Worm (Caenorhabditis elegans): Measurements from ENCODE around the gene tub-1.

tub-1 gene

ce11 chrII:8156845-8157373, at the start of gene tub-1, which contains the start of gene tmem-138:
tub-1 (minus strand) TSS chrII:8156945.
tmem-138 (plus strand) TSS chrII:8157323.
- no peak for TF ChIP-seq scrt-1 (GFP tag; IDR thresholded peaks at IDR 0.05)
- TF ChIP-seq F13C5.2 (tag; optimal IDR thresholded peaks at IDR 0.05): no peak
- TF ChIP-seq B0310.2 (tag; optimal IDR thresholded peaks at IDR 0.05): no peak
- no peak for TF ChIP-seq hmg-4 (GFP tag; optimal IDR thresholded peaks at IDR 0.05)
- TF ChIP-seq ets-7 (tag; optimal IDR thresholded peaks at IDR 0.05): no peak
- no peak for TF ChIP-seq hnd-1 (tag; optimal IDR thresholded peaks at IDR 0.05)
- no peak for TF ChIP-seq ceh-13 (GFP tag; optimal IDR thresholded peaks at IDR 0.05)

DNA sequence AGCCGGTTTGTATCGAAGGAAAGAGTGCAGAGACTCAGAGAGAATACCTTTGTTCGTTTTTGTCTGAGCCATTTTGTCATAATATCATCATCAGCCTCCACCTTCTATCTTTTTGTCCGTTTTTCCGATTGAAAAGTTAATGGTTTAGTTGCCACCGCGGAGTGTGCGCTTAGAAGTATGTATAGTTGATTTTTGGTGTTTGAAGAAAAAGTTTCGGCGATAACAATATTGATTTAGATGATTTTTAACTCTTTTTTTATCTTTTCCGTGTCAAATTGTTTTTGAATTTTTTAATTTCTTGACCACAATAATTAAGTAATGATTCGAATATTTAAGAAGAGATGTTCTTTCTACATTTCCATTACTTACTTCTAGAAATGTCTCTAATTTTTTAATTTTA, 48.9 kb upstream of the tub-1 start:
- TF ChIP-seq pes-1 (GFP tag; IDR thresholded peaks at IDR 0.05): no peak
- no peak for TF ChIP-seq ceh-13 (GFP tag; optimal IDR thresholded peaks at IDR 0.05)
- TF ChIP-seq tbx-11 (GFP tag; IDR thresholded peaks at IDR 0.05): no peak
- TF ChIP-seq sea-1 (GFP tag; conservative IDR thresholded peaks at IDR 0.05): no peak
- TF ChIP-seq tra-4 (tag; optimal IDR thresholded peaks at IDR 0.05): no peak
- no peak for TF ChIP-seq flt-1 (GFP tag; IDR thresholded peaks at IDR 0.05)
- no peak for TF ChIP-seq B0310.2 (tag; optimal IDR thresholded peaks at IDR 0.05)
- TF ChIP-seq ama-1 (optimal IDR thresholded peaks at IDR 0.05): no peak
- TF ChIP-seq aly-1 (tag; optimal IDR thresholded peaks at IDR 0.05): no peak

DNA sequence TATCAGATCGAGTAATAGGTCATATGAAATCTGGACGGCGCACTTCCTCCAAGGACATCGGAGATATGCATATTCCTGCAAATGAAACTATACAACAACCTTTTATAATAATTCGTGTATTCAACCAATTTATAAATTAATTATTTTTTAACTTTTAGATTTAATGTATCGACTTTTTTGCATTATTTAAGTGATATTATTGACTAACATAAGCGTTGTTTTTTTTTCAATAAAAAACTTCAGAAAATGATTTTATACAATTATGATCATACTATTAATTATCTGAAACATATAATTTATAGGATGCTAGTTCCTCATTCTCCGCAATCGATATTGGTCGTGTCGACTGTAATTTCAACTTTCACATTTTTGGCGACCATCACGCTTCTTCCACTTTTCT, 47.3 kb upstream of the tub-1 start, which contains the start of gene col-76:
Gene col-76 (plus strand): TSS at position 301 of the 400 bp plus-strand sequence.
- TF ChIP-seq aly-1 (tag; optimal IDR thresholded peaks at IDR 0.05) (no peak), scrt-1 (GFP tag; IDR thresholded peaks at IDR 0.05) (no peak), tra-4 (tag; optimal IDR thresholded peaks at IDR 0.05) (no peak), F13C5.2 (tag; optimal IDR thresholded peaks at IDR 0.05) (no peak), hmbx-1 (tag; optimal IDR thresholded peaks at IDR 0.05) (no peak), ama-1 (optimal IDR thresholded peaks at IDR 0.05) (no peak)

DNA sequence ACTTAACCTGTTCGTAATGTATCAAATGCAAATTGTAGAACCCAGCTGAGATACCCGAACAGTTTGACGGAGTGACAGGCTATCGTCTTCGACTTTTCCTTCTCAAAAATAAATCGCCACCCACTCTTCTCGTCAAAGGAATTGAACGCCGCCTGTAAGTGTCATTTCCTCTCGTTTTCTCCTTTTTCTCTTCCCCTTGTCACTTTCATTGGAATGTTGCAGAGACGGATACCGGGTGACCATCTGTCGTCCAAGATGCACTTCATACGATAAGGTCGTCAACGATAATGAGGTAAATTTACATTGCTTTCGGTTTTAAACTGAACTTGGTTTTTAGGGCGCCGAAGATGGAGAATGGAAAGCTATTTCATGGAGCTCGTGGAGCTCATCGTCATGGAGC, 43.1 kb upstream of the tub-1 start:
- no peak for TF ChIP-seq flt-1 (GFP tag; IDR thresholded peaks at IDR 0.05)
- no peak for TF ChIP-seq tbx-37 (GFP tag; conservative IDR thresholded peaks at IDR 0.05)
- no peak for TF ChIP-seq hmbx-1 (tag; optimal IDR thresholded peaks at IDR 0.05)
- no peak for TF ChIP-seq tra-4 (tag; optimal IDR thresholded peaks at IDR 0.05)
- no peak for TF ChIP-seq ets-7 (tag; optimal IDR thresholded peaks at IDR 0.05)
- no peak for TF ChIP-seq F13C5.2 (tag; optimal IDR thresholded peaks at IDR 0.05)
- no peak for TF ChIP-seq tbx-11 (GFP tag; IDR thresholded peaks at IDR 0.05)
- no peak for TF ChIP-seq ama-1 (optimal IDR thresholded peaks at IDR 0.05)
- no peak for TF ChIP-seq B0310.2 (tag; optimal IDR thresholded peaks at IDR 0.05)

- TF ChIP-seq tra-4 (tag; optimal IDR thresholded peaks at IDR 0.05): no peak
- no peak for TF ChIP-seq tbx-37 (GFP tag; conservative IDR thresholded peaks at IDR 0.05)
- TF ChIP-seq aly-1 (tag; optimal IDR thresholded peaks at IDR 0.05): no peak
- no peak for TF ChIP-seq hnd-1 (tag; optimal IDR thresholded peaks at IDR 0.05)
- TF ChIP-seq scrt-1 (GFP tag; IDR thresholded peaks at IDR 0.05): no peak
These were observed 41.8 kb upstream of the tub-1 start, which contains the start of gene qua-1 for ce11 chrII:8198503-8198902. qua-1 (plus strand) TSS chrII:8198803.

ce11 chrII:8193922-8194321, 37.2 kb upstream of the tub-1 start:
- no peak for TF ChIP-seq sea-1 (GFP tag; conservative IDR thresholded peaks at IDR 0.05)
- TF ChIP-seq pes-1 (GFP tag; IDR thresholded peaks at IDR 0.05): no peak
- no peak for TF ChIP-seq F13C5.2 (tag; optimal IDR thresholded peaks at IDR 0.05)
- no peak for TF ChIP-seq ceh-36 (tag; optimal IDR thresholded peaks at IDR 0.05)
- TF ChIP-seq scrt-1 (GFP tag; IDR thresholded peaks at IDR 0.05): no peak
- no peak for TF ChIP-seq hmg-4 (GFP tag; optimal IDR thresholded peaks at IDR 0.05)
- no peak for TF ChIP-seq ets-7 (tag; optimal IDR thresholded peaks at IDR 0.05)
- TF ChIP-seq aly-1 (tag; optimal IDR thresholded peaks at IDR 0.05): no peak
- no peak for TF ChIP-seq tbx-11 (GFP tag; IDR thresholded peaks at IDR 0.05)
- TF ChIP-seq hmbx-1 (tag; optimal IDR thresholded peaks at IDR 0.05): no peak
- TF ChIP-seq B0310.2 (tag; optimal IDR thresholded peaks at IDR 0.05): no peak
- no peak for TF ChIP-seq tbx-37 (GFP tag; conservative IDR thresholded peaks at IDR 0.05)
- TF ChIP-seq tra-4 (tag; optimal IDR thresholded peaks at IDR 0.05): no peak
- TF ChIP-seq hnd-1 (tag; optimal IDR thresholded peaks at IDR 0.05): no peak
- TF ChIP-seq ama-1 (optimal IDR thresholded peaks at IDR 0.05): no peak
- TF ChIP-seq flt-1 (GFP tag; IDR thresholded peaks at IDR 0.05): no peak
- no peak for TF ChIP-seq ceh-13 (GFP tag; optimal IDR thresholded peaks at IDR 0.05)

- TF ChIP-seq scrt-1 (GFP tag; IDR thresholded peaks at IDR 0.05): no peak
- no peak for TF ChIP-seq tbx-37 (GFP tag; conservative IDR thresholded peaks at IDR 0.05)
- TF ChIP-seq tra-4 (tag; optimal IDR thresholded peaks at IDR 0.05): no peak
- TF ChIP-seq flt-1 (GFP tag; IDR thresholded peaks at IDR 0.05): no peak
- TF ChIP-seq tbx-11 (GFP tag; IDR thresholded peaks at IDR 0.05): no peak
- TF ChIP-seq hmg-4 (GFP tag; optimal IDR thresholded peaks at IDR 0.05): no peak
- no peak for TF ChIP-seq F13C5.2 (tag; optimal IDR thresholded peaks at IDR 0.05)
- TF ChIP-seq hnd-1 (tag; optimal IDR thresholded peaks at IDR 0.05): no peak
- no peak for TF ChIP-seq sea-1 (GFP tag; conservative IDR thresholded peaks at IDR 0.05)
- no peak for TF ChIP-seq ama-1 (optimal IDR thresholded peaks at IDR 0.05)
- TF ChIP-seq aly-1 (tag; optimal IDR thresholded peaks at IDR 0.05): no peak
- no peak for TF ChIP-seq pes-1 (GFP tag; IDR thresholded peaks at IDR 0.05)
- TF ChIP-seq ets-7 (tag; optimal IDR thresholded peaks at IDR 0.05): no peak
- no peak for TF ChIP-seq ceh-36 (tag; optimal IDR thresholded peaks at IDR 0.05)
- no peak for TF ChIP-seq B0310.2 (tag; optimal IDR thresholded peaks at IDR 0.05)
These were observed 36.4 kb upstream of the tub-1 start, which contains the start of gene T05C12.9 for ce11 chrII:8193126-8193525. T05C12.9 (minus strand) TSS chrII:8193226.

DNA sequence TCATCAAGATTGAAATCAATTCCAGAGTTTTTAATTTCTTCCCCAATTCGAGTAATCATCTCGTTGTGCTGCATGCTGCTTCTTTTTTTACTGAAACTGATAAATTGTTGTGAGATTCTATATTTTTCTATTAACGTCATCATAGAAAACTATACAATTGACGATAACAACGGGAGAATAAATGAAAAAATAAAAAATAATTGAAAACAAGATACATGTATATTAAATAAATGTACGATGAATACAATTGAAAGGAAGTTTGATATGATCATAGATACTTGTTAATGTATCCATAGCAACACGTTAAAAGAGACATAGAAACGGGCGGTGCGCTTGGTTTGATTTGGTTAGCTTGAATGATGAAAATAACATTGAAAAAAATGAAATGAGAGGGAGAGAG, 33.7 kb upstream of the tub-1 start, which contains the start of gene T05C12.8:
Gene T05C12.8 (minus strand): TSS at position 101 of the 400 bp plus-strand sequence.
- TF ChIP-seq F13C5.2 (tag; optimal IDR thresholded peaks at IDR 0.05): no peak
- TF ChIP-seq hmbx-1 (tag; optimal IDR thresholded peaks at IDR 0.05): no peak
- TF ChIP-seq ceh-13 (GFP tag; optimal IDR thresholded peaks at IDR 0.05): no peak
- TF ChIP-seq sea-1 (GFP tag; conservative IDR thresholded peaks at IDR 0.05): no peak
- TF ChIP-seq tra-4 (tag; optimal IDR thresholded peaks at IDR 0.05): no peak
- TF ChIP-seq ceh-36 (tag; optimal IDR thresholded peaks at IDR 0.05): no peak
- no peak for TF ChIP-seq hmg-4 (GFP tag; optimal IDR thresholded peaks at IDR 0.05)
- no peak for TF ChIP-seq hnd-1 (tag; optimal IDR thresholded peaks at IDR 0.05)
- no peak for TF ChIP-seq pes-1 (GFP tag; IDR thresholded peaks at IDR 0.05)
- no peak for TF ChIP-seq aly-1 (tag; optimal IDR thresholded peaks at IDR 0.05)
- TF ChIP-seq tbx-37 (GFP tag; conservative IDR thresholded peaks at IDR 0.05): no peak
- no peak for TF ChIP-seq tbx-11 (GFP tag; IDR thresholded peaks at IDR 0.05)
- no peak for TF ChIP-seq ets-7 (tag; optimal IDR thresholded peaks at IDR 0.05)
- no peak for TF ChIP-seq flt-1 (GFP tag; IDR thresholded peaks at IDR 0.05)
- TF ChIP-seq ama-1 (optimal IDR thresholded peaks at IDR 0.05): no peak
- TF ChIP-seq B0310.2 (tag; optimal IDR thresholded peaks at IDR 0.05): no peak
- TF ChIP-seq scrt-1 (GFP tag; IDR thresholded peaks at IDR 0.05): no peak

Data from whole organism, early embryonic.